Fruit fly (Drosophila melanogaster): ENCODE results near the gene Hez.
A peak's percentile ranks its signal among the peaks of the same experiment; 100 is the strongest.

DNA sequence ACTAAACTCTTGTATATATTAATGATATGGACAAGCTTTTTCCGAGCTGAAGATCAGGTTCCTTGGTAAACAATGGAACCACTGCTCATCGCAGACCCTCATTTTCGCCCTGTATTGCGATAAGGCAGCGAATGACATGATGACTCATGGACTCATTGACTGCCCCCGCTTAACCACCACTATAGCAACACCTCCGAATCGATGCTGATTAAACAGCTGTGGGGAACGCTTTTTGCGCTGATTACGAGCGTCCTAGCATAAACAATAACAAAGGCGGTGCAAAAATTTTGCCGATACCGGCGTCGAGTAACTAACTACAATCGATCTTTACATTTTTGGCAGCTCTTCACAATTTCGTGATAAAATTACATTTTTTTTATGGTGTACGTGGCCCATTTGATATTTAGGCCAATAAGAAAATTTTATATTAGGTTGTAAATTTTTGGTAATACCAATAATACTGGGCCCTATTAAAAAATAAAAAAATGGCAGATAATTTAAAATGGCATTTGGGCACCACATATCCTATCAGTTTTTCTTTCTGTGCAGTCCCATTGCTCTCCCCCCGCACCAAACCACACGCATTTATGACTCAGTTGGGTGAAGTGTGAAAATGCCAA is 2.7 kb upstream of the Hez start:
- TF ChIP-seq Eip78C (GFP tag) (peak; percentile 67), Sox102F (GFP tag; optimal IDR thresholded peaks at IDR 0.05) (peak; percentile 46), acj6 (GFP tag; optimal IDR thresholded peaks at IDR 0.05) (peak; percentile 51), Ets21C (GFP tag; optimal IDR thresholded peaks at IDR 0.05) (no peak), CG6276 (GFP tag; optimal IDR thresholded peaks at IDR 0.05) (no peak), Blimp-1 (GFP tag; optimal IDR thresholded peaks at IDR 0.05) (no peak), CG8119 (GFP tag; IDR thresholded peaks at IDR 0.05) (0 out of 3 replicates have a peak, but pooled peaks have one; percentile 13), fd85E (GFP tag; optimal IDR thresholded peaks at IDR 0.05) (no peak), Smox (GFP tag; optimal IDR thresholded peaks at IDR 0.05) (peak; percentile 41), vri (GFP tag; optimal IDR thresholded peaks at IDR 0.05) (peak; percentile 69), CG8319 (GFP tag; optimal IDR thresholded peaks at IDR 0.05) (no peak)

Measured in whole organism, prepupa.